Worm (Caenorhabditis elegans): ENCODE data around the gene col-175.

The col-175 gene

DNA sequence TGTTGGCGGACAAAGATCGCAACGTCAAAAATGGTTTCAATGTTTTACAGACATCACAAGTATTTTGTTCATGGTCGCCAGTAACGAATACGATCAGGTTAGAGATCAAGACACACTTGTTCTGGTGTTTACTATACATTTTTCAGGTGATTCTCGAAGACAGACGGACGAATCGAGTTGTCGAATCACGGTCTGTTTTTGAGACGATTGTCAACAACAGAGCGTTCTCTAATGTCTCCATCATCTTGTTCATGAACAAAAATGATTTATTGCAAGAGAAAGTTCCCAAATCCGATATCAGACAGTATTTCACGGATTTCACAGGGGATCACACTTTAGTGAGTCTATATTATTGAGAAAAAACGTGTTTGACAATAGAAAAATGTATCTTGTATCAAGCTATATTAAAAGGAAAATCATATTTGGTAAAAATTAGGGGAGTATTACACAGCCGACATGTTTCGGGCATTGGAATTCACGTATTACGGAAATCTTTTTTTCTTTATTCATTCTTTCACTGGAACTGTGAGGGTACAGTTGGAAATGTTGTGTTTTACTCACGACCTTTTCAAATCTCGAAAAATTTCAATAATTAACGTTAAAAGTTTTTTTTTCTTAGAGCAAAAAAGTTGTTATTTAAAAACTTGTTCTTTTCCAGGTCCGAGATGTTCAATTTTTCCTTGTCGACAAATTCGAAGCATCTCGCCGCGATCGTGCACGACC lies 13.8 kb upstream of the col-175 start:
- no peak for TF ChIP-seq W03F9.2 (tag; optimal IDR thresholded peaks at IDR 0.05)
- no peak for TF ChIP-seq him-1 (tag; optimal IDR thresholded peaks at IDR 0.05)
- no peak for TF ChIP-seq dao-5 (tag; optimal IDR thresholded peaks at IDR 0.05)

DNA sequence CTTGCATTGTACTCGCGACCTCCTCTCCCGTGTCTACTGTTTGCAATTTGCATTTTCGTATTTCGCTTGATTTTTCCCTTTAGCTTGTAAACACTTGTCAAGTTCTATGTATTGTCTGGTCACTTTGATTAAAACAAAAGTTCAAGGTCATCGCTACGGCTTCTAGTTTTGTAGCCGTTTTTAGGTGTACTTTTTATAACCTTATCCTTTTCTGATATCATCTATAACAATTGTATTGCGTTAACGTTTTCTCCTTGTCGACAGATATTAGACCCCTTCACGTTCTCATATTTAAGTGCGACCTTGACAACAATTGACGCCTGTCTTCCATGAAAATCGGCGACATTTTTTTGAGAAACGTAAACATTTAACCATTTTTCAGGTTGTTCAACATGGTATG lies 12.2 kb upstream of the col-175 start:
- no peak for TF ChIP-seq W03F9.2 (tag; optimal IDR thresholded peaks at IDR 0.05)
- TF ChIP-seq him-1 (tag; optimal IDR thresholded peaks at IDR 0.05): no peak
- TF ChIP-seq dao-5 (tag; optimal IDR thresholded peaks at IDR 0.05): no peak

DNA sequence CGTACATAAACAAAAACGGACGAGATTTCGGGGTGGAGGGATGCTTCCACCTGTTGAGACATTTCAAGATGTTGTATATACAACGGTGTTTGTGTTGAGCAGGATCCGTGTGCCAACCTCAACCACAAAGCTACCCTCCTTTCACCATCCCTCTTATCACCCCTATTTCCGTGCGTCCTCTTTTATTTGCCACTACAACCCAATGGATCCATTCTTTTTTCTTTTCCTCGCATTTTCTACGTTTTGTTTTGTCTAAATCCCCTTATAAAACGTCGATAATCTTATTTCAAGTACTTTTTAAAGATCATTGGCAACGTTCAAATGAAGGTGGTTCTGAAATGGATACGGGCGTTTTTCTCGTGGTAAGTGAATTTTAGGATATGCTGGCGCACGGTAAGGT lies 8.8 kb upstream of the col-175 start, which contains the start of gene gpa-12:
gpa-12 (plus strand) TSS at position 301 of the 400 bp plus-strand sequence.
- no peak for TF ChIP-seq him-1 (tag; optimal IDR thresholded peaks at IDR 0.05)
- no peak for TF ChIP-seq W03F9.2 (tag; optimal IDR thresholded peaks at IDR 0.05)
- TF ChIP-seq dao-5 (tag; optimal IDR thresholded peaks at IDR 0.05): no peak

DNA sequence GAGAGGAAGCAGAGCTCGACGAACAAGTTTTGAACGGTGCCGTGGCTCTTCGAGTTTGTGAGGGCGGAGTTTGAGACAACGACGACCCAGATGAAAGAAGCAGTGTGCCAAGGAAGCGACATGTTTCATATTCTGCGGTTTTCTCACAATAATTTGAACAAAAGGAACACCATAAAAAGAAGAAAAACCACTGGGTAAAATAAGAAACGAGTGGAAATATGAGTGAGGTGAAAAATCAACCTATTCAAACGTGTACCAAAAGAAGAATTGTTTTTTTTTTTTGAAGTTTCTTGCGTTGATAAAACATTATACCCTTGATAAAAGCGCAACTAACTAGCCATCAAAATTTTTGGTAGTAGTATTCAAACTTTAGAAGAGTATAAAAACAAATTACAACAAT lies 7.7 kb upstream of the col-175 start, which contains the start of gene lgc-4:
lgc-4 (minus strand) TSS at position 101 of the 400 bp plus-strand sequence.
- no peak for TF ChIP-seq dao-5 (tag; optimal IDR thresholded peaks at IDR 0.05)
- TF ChIP-seq him-1 (tag; optimal IDR thresholded peaks at IDR 0.05): no peak
- no peak for TF ChIP-seq W03F9.2 (tag; optimal IDR thresholded peaks at IDR 0.05)

DNA sequence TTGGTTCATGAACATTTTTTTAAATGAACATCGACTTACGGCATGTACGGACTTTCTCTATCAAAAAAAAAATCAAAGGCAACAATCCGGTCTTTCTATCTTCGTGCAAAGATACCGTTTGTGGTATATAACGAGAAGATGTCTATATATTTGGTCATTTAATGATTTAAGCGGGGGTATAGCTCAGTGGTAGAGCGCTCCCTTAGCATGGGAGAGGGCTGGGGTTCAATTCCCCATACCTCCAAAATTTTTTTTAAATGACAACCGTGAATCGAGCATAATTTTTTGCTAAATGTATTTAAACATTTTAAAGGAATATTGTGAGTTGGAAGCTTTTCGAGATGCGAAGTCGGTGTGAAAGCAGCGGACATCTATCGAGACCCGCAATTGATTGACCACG lies 4.3 kb upstream of the col-175 start:
- TF ChIP-seq dao-5 (tag; optimal IDR thresholded peaks at IDR 0.05): peak; percentile 13
- TF ChIP-seq W03F9.2 (tag; optimal IDR thresholded peaks at IDR 0.05): no peak
- TF ChIP-seq him-1 (tag; optimal IDR thresholded peaks at IDR 0.05): no peak

DNA sequence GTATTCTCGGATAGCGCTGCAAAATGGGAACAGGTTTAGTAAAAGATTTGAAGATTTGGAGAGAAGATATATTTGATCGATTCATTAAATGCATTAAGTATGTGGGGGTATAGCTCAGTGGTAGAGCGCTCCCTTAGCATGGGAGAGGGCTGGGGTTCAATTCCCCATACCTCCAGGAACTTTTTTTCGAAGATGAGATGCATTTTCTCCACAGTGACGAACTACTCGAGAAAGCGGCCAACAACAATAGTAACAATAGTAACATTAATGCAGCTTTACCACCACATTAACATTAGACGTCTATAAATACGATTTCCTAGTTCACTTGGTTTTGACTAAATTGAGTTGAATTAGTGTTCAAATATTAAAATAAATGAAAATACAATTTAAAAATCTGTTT lies 3.3 kb upstream of the col-175 start:
- TF ChIP-seq him-1 (tag; optimal IDR thresholded peaks at IDR 0.05): no peak
- TF ChIP-seq W03F9.2 (tag; optimal IDR thresholded peaks at IDR 0.05): no peak
- no peak for TF ChIP-seq dao-5 (tag; optimal IDR thresholded peaks at IDR 0.05)

DNA sequence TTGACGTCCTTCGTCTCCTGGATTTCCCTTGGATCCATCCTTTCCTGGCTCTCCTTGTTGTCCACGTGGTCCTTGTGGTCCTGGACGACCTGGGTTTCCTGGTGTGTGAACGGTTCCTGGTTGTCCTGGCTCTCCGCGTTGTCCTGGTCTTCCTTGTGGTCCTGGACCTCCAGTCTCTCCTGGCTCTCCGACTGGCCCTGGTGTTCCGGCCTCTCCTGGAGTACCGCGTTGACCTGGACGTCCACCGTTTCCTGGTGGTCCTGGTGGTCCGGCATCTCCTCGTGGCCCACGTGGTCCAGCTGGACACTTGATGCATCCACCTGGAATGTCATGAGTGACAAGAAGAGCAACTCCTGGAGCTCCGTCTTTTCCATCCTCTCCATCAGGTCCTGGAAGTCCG lies 613 bp downstream of the col-175 start:
- TF ChIP-seq him-1 (tag; optimal IDR thresholded peaks at IDR 0.05) (no peak), W03F9.2 (tag; optimal IDR thresholded peaks at IDR 0.05) (no peak), dao-5 (tag; optimal IDR thresholded peaks at IDR 0.05) (no peak)

DNA sequence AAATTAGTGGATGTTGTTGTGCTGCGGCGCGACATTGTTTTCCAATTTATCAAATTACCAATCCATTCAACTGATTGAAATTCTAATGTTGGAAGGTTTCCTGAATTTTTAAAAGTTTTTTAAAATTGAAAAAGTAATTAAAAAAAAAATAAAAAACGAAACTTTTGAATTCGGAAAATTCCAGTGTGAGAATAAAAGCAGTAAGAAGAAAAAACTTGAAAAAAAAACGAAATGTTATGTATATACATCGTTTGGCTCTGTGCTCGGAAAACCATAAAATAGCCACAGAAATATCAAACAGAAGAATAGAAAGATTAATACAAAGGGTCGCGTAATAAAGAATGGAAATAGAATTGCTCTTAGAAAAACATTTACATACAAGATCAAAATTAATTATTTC lies 2.4 kb downstream of the col-175 start, which contains the start of gene vav-1:
vav-1 (minus strand) TSS at position 101 of the 400 bp plus-strand sequence.
- TF ChIP-seq W03F9.2 (tag; optimal IDR thresholded peaks at IDR 0.05): no peak
- TF ChIP-seq dao-5 (tag; optimal IDR thresholded peaks at IDR 0.05): no peak
- no peak for TF ChIP-seq him-1 (tag; optimal IDR thresholded peaks at IDR 0.05)

DNA sequence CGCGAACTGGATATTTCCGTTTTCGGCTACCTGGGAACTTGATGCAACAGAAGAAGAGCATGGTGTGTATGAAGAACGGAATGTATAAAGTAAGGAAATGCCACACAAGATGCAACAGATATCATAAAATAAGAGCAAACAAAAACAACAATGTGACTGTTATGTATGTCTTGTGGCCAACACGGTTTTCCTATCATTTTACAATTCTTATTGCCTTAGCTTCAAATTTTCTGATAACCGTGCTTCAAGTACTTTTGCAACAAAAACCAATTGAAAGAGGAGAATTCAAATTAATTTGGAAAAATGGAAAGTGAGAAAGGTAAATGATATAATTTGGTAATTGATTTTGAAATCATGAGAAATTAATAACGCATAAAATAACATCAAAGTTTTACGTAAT lies 2.9 kb downstream of the col-175 start:
- no peak for TF ChIP-seq W03F9.2 (tag; optimal IDR thresholded peaks at IDR 0.05)
- TF ChIP-seq him-1 (tag; optimal IDR thresholded peaks at IDR 0.05): no peak
- no peak for TF ChIP-seq dao-5 (tag; optimal IDR thresholded peaks at IDR 0.05)

DNA sequence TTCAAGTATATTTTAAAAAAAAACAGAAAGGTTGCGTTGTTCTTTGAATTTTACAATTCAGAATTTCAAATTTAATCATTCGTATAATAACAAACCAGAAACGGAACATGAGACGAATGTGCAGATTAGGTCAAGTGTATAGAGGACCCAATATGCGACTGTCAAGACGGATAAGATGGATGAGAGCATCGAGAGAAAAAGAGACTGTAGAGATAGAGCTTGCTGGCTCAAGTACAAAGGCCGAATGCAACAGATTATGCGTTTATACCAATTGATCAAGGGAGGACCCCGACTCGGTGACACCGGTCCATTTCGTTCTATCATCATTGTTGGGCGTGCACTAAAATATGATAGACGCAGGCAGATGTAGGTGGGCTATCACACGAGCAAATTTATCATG lies 4.1 kb downstream of the col-175 start:
- TF ChIP-seq W03F9.2 (tag; optimal IDR thresholded peaks at IDR 0.05) (no peak), dao-5 (tag; optimal IDR thresholded peaks at IDR 0.05) (no peak), him-1 (tag; optimal IDR thresholded peaks at IDR 0.05) (no peak)

DNA sequence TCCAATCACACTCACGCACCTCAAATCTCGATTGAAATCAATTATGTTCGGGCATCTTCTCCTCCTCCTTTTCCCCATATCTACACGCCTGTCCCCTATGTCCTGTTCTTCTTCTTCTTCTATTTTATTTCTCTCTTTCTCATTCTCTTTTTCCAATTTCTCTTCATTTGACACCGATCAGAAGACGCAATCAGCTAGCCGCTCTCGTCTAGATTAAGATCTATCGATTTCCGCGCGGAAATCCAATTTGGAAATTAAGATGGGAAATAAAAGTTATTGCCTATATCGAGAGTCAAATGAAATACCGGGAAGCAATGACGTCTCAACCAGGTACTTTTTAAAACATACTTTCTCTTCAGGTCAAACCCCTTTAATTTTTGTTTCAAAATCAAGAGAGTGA lies 6.0 kb downstream of the col-175 start:
- TF ChIP-seq dao-5 (tag; optimal IDR thresholded peaks at IDR 0.05) (no peak), W03F9.2 (tag; optimal IDR thresholded peaks at IDR 0.05) (no peak), him-1 (tag; optimal IDR thresholded peaks at IDR 0.05) (no peak)

DNA sequence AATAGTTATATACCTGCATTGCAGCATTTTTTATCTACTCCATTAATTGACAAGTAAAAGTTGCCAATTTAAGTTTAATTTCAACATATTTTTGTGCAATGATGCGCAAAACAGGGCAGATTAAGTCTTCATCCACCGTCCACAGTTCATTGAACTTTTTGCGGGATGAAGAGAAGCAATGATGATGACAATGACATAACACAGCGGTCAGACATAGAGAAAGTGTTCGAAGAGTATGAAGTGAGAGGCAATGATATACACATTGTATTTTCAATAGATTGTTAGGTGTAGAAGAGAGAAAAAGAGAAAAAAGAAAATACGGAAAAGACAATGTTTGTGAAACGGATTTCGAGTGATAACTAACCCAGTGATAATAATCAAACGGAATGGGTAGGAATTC lies 7.5 kb downstream of the col-175 start:
- TF ChIP-seq him-1 (tag; optimal IDR thresholded peaks at IDR 0.05) (no peak), dao-5 (tag; optimal IDR thresholded peaks at IDR 0.05) (no peak), W03F9.2 (tag; optimal IDR thresholded peaks at IDR 0.05) (no peak)

DNA sequence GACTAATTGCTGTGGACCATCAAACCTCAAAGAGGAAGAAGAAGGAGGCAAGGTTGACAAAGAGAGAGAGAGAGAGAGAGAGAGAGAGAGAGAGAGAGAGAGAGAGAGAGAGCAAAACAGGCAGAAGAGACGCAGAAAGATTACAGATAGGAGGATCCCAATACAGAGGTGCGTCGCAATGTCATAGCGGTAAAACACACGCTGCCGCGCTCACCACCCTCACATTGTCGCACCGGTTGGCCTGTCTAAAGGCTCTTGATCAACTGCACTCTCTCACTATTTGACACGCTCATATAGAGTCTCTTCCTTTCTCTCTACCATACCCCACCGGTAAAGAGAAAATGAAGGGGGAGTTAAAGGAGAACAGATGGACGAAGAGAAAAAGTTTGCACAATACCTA lies 9.1 kb downstream of the col-175 start:
- TF ChIP-seq dao-5 (tag; optimal IDR thresholded peaks at IDR 0.05) (no peak), him-1 (tag; optimal IDR thresholded peaks at IDR 0.05) (no peak), W03F9.2 (tag; optimal IDR thresholded peaks at IDR 0.05) (no peak)

DNA sequence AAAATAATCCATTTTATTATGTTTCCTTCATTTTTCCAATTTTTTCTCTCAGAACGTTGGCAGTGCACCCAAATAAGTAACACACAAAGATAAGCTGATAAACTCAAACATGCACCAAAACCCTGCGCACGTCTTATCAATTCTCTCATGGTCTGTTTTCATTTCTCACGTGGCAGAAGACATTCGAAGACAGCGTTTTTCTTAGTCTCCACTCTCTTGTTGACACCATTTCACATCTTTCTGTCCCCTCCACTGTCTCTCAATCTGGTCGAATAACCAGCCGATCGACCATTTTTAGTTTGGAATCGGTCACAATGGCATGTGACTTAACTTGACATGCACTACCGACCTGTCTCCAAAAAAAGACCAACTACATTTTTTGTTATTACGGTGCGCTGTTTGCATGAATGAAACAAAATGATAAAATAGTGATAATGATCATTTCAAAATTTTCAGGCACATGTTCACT lies 20.5 kb downstream of the col-175 start, which contains the start of gene C35B8.3:
C35B8.3 (plus strand) TSS at position 51 of the 469 bp plus-strand sequence.
- TF ChIP-seq dao-5 (tag; optimal IDR thresholded peaks at IDR 0.05) (no peak), W03F9.2 (tag; optimal IDR thresholded peaks at IDR 0.05) (no peak), him-1 (tag; optimal IDR thresholded peaks at IDR 0.05) (no peak)

DNA sequence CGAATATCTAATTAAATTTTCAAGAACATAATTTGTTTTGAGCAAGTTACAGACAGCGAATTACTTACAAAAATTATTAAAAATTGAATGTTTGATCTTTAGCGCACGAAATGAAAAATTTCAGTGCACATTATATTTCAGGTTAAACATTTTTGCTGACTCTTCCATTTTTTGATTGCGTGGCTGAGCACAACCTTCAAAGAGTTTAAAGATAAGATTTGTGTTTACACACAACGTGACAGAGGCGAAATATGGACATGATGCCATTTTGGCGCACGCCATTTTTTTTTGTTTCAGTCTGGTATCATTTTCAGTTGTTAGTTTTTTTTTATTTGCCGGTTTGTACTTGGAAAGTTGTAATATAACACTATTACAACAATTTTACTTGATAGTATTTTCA lies 21.7 kb downstream of the col-175 start:
- TF ChIP-seq him-1 (tag; optimal IDR thresholded peaks at IDR 0.05) (no peak), W03F9.2 (tag; optimal IDR thresholded peaks at IDR 0.05) (no peak), dao-5 (tag; optimal IDR thresholded peaks at IDR 0.05) (no peak)
